Fruit fly (Drosophila melanogaster): ENCODE data around the gene Tie.

The Tie gene

dm6 chr3L:4541573-4542371 lies 9.8 kb upstream of the Tie start, which contains the start of gene CG11357 (continued):
- TF ChIP-seq aop (GFP tag; IDR thresholded peaks at IDR 0.05) (peak; percentile 75), Ada2b (GFP tag; IDR thresholded peaks at IDR 0.05) (peak; percentile 99), Doc3 (GFP tag; IDR thresholded peaks at IDR 0.05; ENCODE audit: partially characterized antibody) (peak; percentile 74), CG1233 (GFP tag; optimal IDR thresholded peaks at IDR 0.05) (peak; percentile 98), wor (GFP tag; IDR thresholded peaks at IDR 0.05) (peak; percentile 96), CG2199 (GFP tag; IDR thresholded peaks at IDR 0.05) (peak; percentile 97), NfI (GFP tag; optimal IDR thresholded peaks at IDR 0.05) (peak; percentile 99), lilli (GFP tag; optimal IDR thresholded peaks at IDR 0.05) (peak; percentile 95), CG18599 (GFP tag; optimal IDR thresholded peaks at IDR 0.05) (peak; percentile 99), h (optimal IDR thresholded peaks at IDR 0.05) (no peak), Trl (optimal IDR thresholded peaks at IDR 0.05) (peak; percentile 84 to 87), Trl (GFP tag; optimal IDR thresholded peaks at IDR 0.05) (peak; percentile 80), CG15011 (GFP tag; optimal IDR thresholded peaks at IDR 0.05) (peak; percentile 92), Optix (GFP tag; IDR thresholded peaks at IDR 0.05) (peak; percentile 88), tx (GFP tag; optimal IDR thresholded peaks at IDR 0.05) (peak; percentile 64), lab (GFP tag; optimal IDR thresholded peaks at IDR 0.05) (peak; percentile 99), knrl (GFP tag; IDR thresholded peaks at IDR 0.05; ENCODE audit: partially characterized antibody) (peak; percentile 81), Mrtf (GFP tag; IDR thresholded peaks at IDR 0.05) (peak; percentile 98), CG34224 (GFP tag; IDR thresholded peaks at IDR 0.05; ENCODE audit: partially characterized antibody) (peak; percentile 55), CG16863 (GFP tag; optimal IDR thresholded peaks at IDR 0.05) (peak; percentile 73), CG2875 (GFP tag; optimal IDR thresholded peaks at IDR 0.05) (peak; percentile 97), CG32532 (GFP tag; IDR thresholded peaks at IDR 0.05) (peak; percentile 99), CG10431 (GFP tag; optimal IDR thresholded peaks at IDR 0.05) (peak; percentile 96), kay (GFP tag; optimal IDR thresholded peaks at IDR 0.05) (peak; percentile 89), GATAe (GFP tag; conservative IDR thresholded peaks at IDR 0.05) (peak; percentile 98), CG9609 (GFP tag; optimal IDR thresholded peaks at IDR 0.05) (peak; percentile 25), CG4820 (GFP tag; optimal IDR thresholded peaks at IDR 0.05) (peak; percentile 91), cas (GFP tag; IDR thresholded peaks at IDR 0.05) (peak; percentile 98), pros (GFP tag; optimal IDR thresholded peaks at IDR 0.05) (peak; percentile 53), CG8765 (GFP tag; IDR thresholded peaks at IDR 0.05) (peak; percentile 97), grau (tag; optimal IDR thresholded peaks at IDR 0.05) (peak; percentile 99), Atf-2 (GFP tag; optimal IDR thresholded peaks at IDR 0.05) (peak; percentile 62), Meics (GFP tag; optimal IDR thresholded peaks at IDR 0.05) (peak; percentile 98), ken (GFP tag; IDR thresholded peaks at IDR 0.05) (peak; percentile 98), Gug (GFP tag; IDR thresholded peaks at IDR 0.05) (peak; percentile 96), Ptx1 (GFP tag; IDR thresholded peaks at IDR 0.05) (peak; percentile 99), stwl (tag; optimal IDR thresholded peaks at IDR 0.05) (peak; percentile 95), zen (tag; optimal IDR thresholded peaks at IDR 0.05) (peak; percentile 98), Side (GFP tag; optimal IDR thresholded peaks at IDR 0.05) (peak; percentile 73), CG4404 (GFP tag; IDR thresholded peaks at IDR 0.05) (peak; percentile 98), CG17328 (GFP tag; IDR thresholded peaks at IDR 0.05) (peak; percentile 98), Dll (GFP tag; IDR thresholded peaks at IDR 0.05; ENCODE audit: partially characterized antibody) (peak; percentile 78; the same call in 3 of the 4 replicates), btn (GFP tag; optimal IDR thresholded peaks at IDR 0.05) (peak; percentile 47), Dp (GFP tag; optimal IDR thresholded peaks at IDR 0.05) (peak; percentile 44), fu2 (GFP tag; optimal IDR thresholded peaks at IDR 0.05) (peak; percentile 73), prd (optimal IDR thresholded peaks at IDR 0.05) (no peak), prd (GFP tag; IDR thresholded peaks at IDR 0.05) (peak; percentile 99), exex (tag; optimal IDR thresholded peaks at IDR 0.05) (peak; percentile 94), vfl (GFP tag; optimal IDR thresholded peaks at IDR 0.05) (peak; percentile 90), CG3726 (GFP tag; IDR thresholded peaks at IDR 0.05) (peak; percentile 97)

Measured in whole organism, embryonic.